Worm (Caenorhabditis elegans): Measurements from ENCODE around the gene Y53G8AL.3.

Y53G8AL.3 gene

ce11 chrIII:3203589-3203988, 49.4 kb downstream of the Y53G8AL.3 start:
- TF ChIP-seq drap-1 (GFP tag; optimal IDR thresholded peaks at IDR 0.05) (no peak), lin-13 (tag; optimal IDR thresholded peaks at IDR 0.05) (no peak), blmp-1 (tag; optimal IDR thresholded peaks at IDR 0.05) (no peak), M03D4.4 (tag; optimal IDR thresholded peaks at IDR 0.05) (no peak), zip-8 (tag; optimal IDR thresholded peaks at IDR 0.05) (no peak), flh-1 (GFP tag; optimal IDR thresholded peaks at IDR 0.05) (no peak), mls-2 (tag; optimal IDR thresholded peaks at IDR 0.05) (no peak), tbx-8 (GFP tag; optimal IDR thresholded peaks at IDR 0.05) (no peak), snpc-4 (tag; optimal IDR thresholded peaks at IDR 0.05) (no peak), mab-5 (tag; optimal IDR thresholded peaks at IDR 0.05) (no peak), ceh-43 (GFP tag; optimal IDR thresholded peaks at IDR 0.05) (no peak), sptf-1 (tag; optimal IDR thresholded peaks at IDR 0.05) (no peak), ces-1 (GFP tag; optimal IDR thresholded peaks at IDR 0.05) (no peak)

Measured in whole organism, mixed stage, embryonic.